Fruit fly (Drosophila melanogaster): Measurements from ENCODE around the gene CG32281.

DNA sequence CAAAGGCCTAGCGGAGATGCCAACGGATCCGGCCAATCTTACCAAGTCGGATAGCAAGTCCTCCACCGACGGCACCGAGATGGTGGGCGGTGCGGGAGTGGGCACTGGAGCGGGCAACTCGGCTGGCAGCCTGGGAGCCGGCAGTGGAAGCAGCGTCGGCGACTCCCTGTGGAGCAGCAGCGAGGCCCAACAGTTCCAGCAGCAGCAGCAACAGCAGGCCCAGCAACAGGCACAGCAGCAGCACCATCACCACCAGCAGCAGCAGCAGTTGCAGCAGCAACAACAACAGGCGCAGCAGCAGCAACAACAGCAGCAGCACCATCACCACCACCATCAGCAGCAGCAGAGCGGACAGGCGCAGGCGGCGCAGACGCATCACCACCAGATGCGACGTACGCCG, 18.8 kb upstream of the CG32281 start:
- TF ChIP-seq Dll (optimal IDR thresholded peaks at IDR 0.05) = no peak
- no peak for TF ChIP-seq pan (optimal IDR thresholded peaks at IDR 0.05)

Measured in whole organism.